Worm (Caenorhabditis elegans) whole organism, midembryonic: ENCODE measurements around the gene ZK84.2.

Experiments
- T22C8.4 ChIP-seq: fragments of 200-800 bp; sonication (Bioruptor generic); IDR thresholded peaks from 2 replicates; pipeline ENCODE4 v1.3.6; 2022; ENCODE audit warnings: missing genetic modification characterization, missing compliant biosample characterization
- flt-1 ChIP-seq: fragments of 200-800 bp; sonication (Bioruptor generic); IDR thresholded peaks from 2 replicates; pipeline ENCODE4 v1.3.6; 2022; ENCODE audit warnings: missing genetic modification characterization, missing compliant biosample characterization
- klf-2 ChIP-seq: fragments of 200-800 bp; sonication (Bioruptor generic); conservative IDR thresholded peaks from 2 replicates; pipeline ENCODE4 v1.3.6; 2022; ENCODE audit warnings: missing genetic modification reagents, missing genetic modification characterization, missing compliant biosample characterization
- med-1 ChIP-seq: sonication (generic microtip); optimal IDR thresholded peaks from 2 replicates; lab custom pipeline; 2017; ENCODE audit warnings: missing genetic modification characterization, mild to moderate bottlenecking, missing compliant biosample characterization, antibody characterized with exemption, missing genetic modification reagents; ENCODE audit not compliant: insufficient read depth
- ref-1 ChIP-seq: fragments of 200-800 bp; sonication (Bioruptor generic); conservative IDR thresholded peaks from 2 replicates; pipeline ENCODE4 v1.3.6; 2022; ENCODE audit warnings: missing genetic modification reagents, missing genetic modification characterization, missing compliant biosample characterization
- tab-1 ChIP-seq: fragments of 200-800 bp; sonication (Bioruptor generic); IDR thresholded peaks from 2 replicates; pipeline ENCODE4 v1.3.6; 2022; ENCODE audit warnings: missing genetic modification characterization, missing compliant biosample characterization
- ztf-29 ChIP-seq: fragments of 200-800 bp; sonication (Bioruptor generic); IDR thresholded peaks from 2 replicates; pipeline ENCODE4 v1.3.6; 2022; ENCODE audit warnings: missing genetic modification reagents, missing genetic modification characterization, missing compliant biosample characterization

DNA sequence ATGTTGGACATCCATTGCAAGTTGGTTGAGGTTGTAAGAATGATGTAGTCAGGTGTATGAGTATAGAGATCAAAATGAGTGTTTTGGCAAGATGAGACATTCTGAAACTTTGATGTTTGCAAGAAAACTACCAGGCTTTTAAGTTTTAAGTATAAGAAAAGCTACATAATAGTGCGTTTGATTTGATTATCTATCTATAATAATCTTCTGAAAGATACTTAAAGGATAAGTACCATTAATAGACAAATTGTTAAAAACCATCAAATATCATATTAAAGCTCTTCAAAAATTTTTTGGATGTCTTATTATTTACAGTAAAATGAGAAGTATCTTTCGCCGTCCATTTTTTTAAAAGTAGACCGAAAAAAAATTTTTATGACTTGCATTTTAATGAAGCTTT lies 29.0 kb downstream of the ZK84.2 start, which contains the start of gene R12C12.10:
- TF ChIP-seq ref-1 (GFP tag; lab: Robert Waterston, UW), result no peak
- no peak for TF ChIP-seq med-1 (GFP tag; lab: Kevin White, UChicago)
- no peak for TF ChIP-seq ztf-29
- no peak for TF ChIP-seq tab-1 (GFP tag; lab: Robert Waterston, UW)
- no peak for TF ChIP-seq flt-1 (GFP tag; lab: Robert Waterston, UW)
- TF ChIP-seq klf-2, result no peak
- no peak for TF ChIP-seq T22C8.4 (GFP tag; lab: Robert Waterston, UW)
